In genomic region chr2L:7437325-7437707, dm6 we compare ENCODE assay signal across 4 fruit fly cellular contexts.
TF ChIP-seq lines count a peak whose summit lies in the region.

Gene CG5973, plus strand, starts transcription at chr2L:7437492.

- TF ChIP-seq CTCF in whole organism, embryonic (GFP tag; optimal IDR thresholded peaks at IDR 0.05; lab: Kevin White, UChicago), result no peak

TF ChIP-seq in whole organism, embryonic, 481 proteins besides CTCF, POLR2A, EP300 and RAD21 (continues in another document):
- TF ChIP-seq knrl (GFP tag; IDR thresholded peaks at IDR 0.05; lab: Robert Waterston, UW; ENCODE audit: partially characterized antibody) (no peak), Stat92E (GFP tag; optimal IDR thresholded peaks at IDR 0.05; lab: Kevin White, UChicago) (no peak), HLH54F (GFP tag; optimal IDR thresholded peaks at IDR 0.05; lab: Kevin White, UChicago) (no peak), bbx (GFP tag; IDR thresholded peaks at IDR 0.05; lab: Robert Waterston, UW; ENCODE audit: partially characterized antibody) (peak; percentile 34; the same call in 1 of the 2 replicates), Awh (GFP tag; IDR thresholded peaks at IDR 0.05; lab: Robert Waterston, UW) (0 out of 2 replicates have a peak, but pooled peaks have one; percentile 10), CG1024 (GFP tag; IDR thresholded peaks at IDR 0.05; lab: Robert Waterston, UW) (no peak), CG34224 (GFP tag; IDR thresholded peaks at IDR 0.05; lab: Robert Waterston, UW; ENCODE audit: partially characterized antibody) (peak; percentile 25; the same call in 1 of the 3 replicates), sna (GFP tag; IDR thresholded peaks at IDR 0.05; lab: Robert Waterston, UW; ENCODE audit: partially characterized antibody) (no peak), Vsx1 (GFP tag; optimal IDR thresholded peaks at IDR 0.05; lab: Kevin White, UChicago) (peak; percentile 11), odd (GFP tag; optimal IDR thresholded peaks at IDR 0.05; lab: Kevin White, UChicago) (no peak), CG7786 (GFP tag; optimal IDR thresholded peaks at IDR 0.05; lab: Kevin White, UChicago) (no peak), CG11695 (GFP tag; IDR thresholded peaks at IDR 0.05; lab: Robert Waterston, UW) (no peak), rib (GFP tag; IDR thresholded peaks at IDR 0.05; lab: Robert Waterston, UW) (peak; percentile 44; the same call in 1 of the 2 replicates), E2f1 (GFP tag; IDR thresholded peaks at IDR 0.05; lab: Robert Waterston, UW) (no peak), tna (GFP tag; IDR thresholded peaks at IDR 0.05; lab: Robert Waterston, UW; ENCODE audit: partially characterized antibody) (0 out of 2 replicates have a peak, but pooled peaks have one; percentile 32), wor (GFP tag; IDR thresholded peaks at IDR 0.05; lab: Robert Waterston, UW) (no peak), CG42726 (GFP tag; IDR thresholded peaks at IDR 0.05; lab: Robert Waterston, UW; ENCODE audit: partially characterized antibody) (peak; percentile 34; the same call in 1 of the 2 replicates), Trl (optimal IDR thresholded peaks at IDR 0.05; lab: Kevin White, UChicago) (peak; percentile 59 to 76), Trl (GFP tag; optimal IDR thresholded peaks at IDR 0.05; lab: Kevin White, UChicago) (no peak), CG2199 (GFP tag; IDR thresholded peaks at IDR 0.05; lab: Robert Waterston, UW) (no peak)

TF ChIP-seq in whole organism, prepupa, 60 proteins besides CTCF, POLR2A, EP300 and RAD21 (continues in another document):
- peak; percentile 47 for TF ChIP-seq CG9139 (GFP tag; optimal IDR thresholded peaks at IDR 0.05; lab: Kevin White, UChicago)
- TF ChIP-seq Eip93F (GFP tag; optimal IDR thresholded peaks at IDR 0.05; lab: Kevin White, UChicago), result no peak
- TF ChIP-seq CG8632 (GFP tag; optimal IDR thresholded peaks at IDR 0.05; lab: Kevin White, UChicago), result no peak
- no peak for TF ChIP-seq achi (GFP tag; optimal IDR thresholded peaks at IDR 0.05; lab: Kevin White, UChicago)
- TF ChIP-seq CG31627 (GFP tag; optimal IDR thresholded peaks at IDR 0.05; lab: Kevin White, UChicago), result no peak
- TF ChIP-seq Sox102F (GFP tag; optimal IDR thresholded peaks at IDR 0.05; lab: Kevin White, UChicago), result no peak
- no peak for TF ChIP-seq Lpt (GFP tag; optimal IDR thresholded peaks at IDR 0.05; lab: Kevin White, UChicago)
- TF ChIP-seq vri (GFP tag; optimal IDR thresholded peaks at IDR 0.05; lab: Kevin White, UChicago), result no peak
- TF ChIP-seq Blimp-1 (GFP tag; optimal IDR thresholded peaks at IDR 0.05; lab: Kevin White, UChicago), result no peak
- TF ChIP-seq topi (GFP tag; optimal IDR thresholded peaks at IDR 0.05; lab: Kevin White, UChicago), result no peak
- TF ChIP-seq Eip75B (GFP tag; optimal IDR thresholded peaks at IDR 0.05; lab: Kevin White, UChicago), result peak; percentile 1
- TF ChIP-seq CG6163 (GFP tag; IDR thresholded peaks at IDR 0.05; lab: Robert Waterston, UW), result 0 out of 3 replicates have a peak, but pooled peaks have one; percentile 33
- no peak for TF ChIP-seq dac (GFP tag; optimal IDR thresholded peaks at IDR 0.05; lab: Kevin White, UChicago)
- no peak for TF ChIP-seq CG6792 (GFP tag; optimal IDR thresholded peaks at IDR 0.05; lab: Kevin White, UChicago)
- TF ChIP-seq dsx (GFP tag; optimal IDR thresholded peaks at IDR 0.05; lab: Kevin White, UChicago; ENCODE audit: poor library complexity, severe bottlenecking), result peak; percentile 2
- TF ChIP-seq svp (GFP tag; lab: Kevin White, UChicago), result peak; percentile 17
- no peak; the same call in 1 of the 2 replicates for TF ChIP-seq CG15336 (GFP tag; IDR thresholded peaks at IDR 0.05; lab: Robert Waterston, UW)
- no peak for TF ChIP-seq Hr38 (GFP tag; optimal IDR thresholded peaks at IDR 0.05; lab: Kevin White, UChicago)
- TF ChIP-seq fd85E (GFP tag; optimal IDR thresholded peaks at IDR 0.05; lab: Kevin White, UChicago), result no peak
- no peak for TF ChIP-seq esn (GFP tag; optimal IDR thresholded peaks at IDR 0.05; lab: Kevin White, UChicago)
- TF ChIP-seq Ets21C (GFP tag; optimal IDR thresholded peaks at IDR 0.05; lab: Kevin White, UChicago), result no peak
- no peak for TF ChIP-seq CG3032 (tag; optimal IDR thresholded peaks at IDR 0.05; lab: Kevin White, UChicago)
- peak; percentile 26 for TF ChIP-seq Eip78C (GFP tag; lab: Kevin White, UChicago)
- peak; percentile 15 for TF ChIP-seq CG1621 (tag; optimal IDR thresholded peaks at IDR 0.05; lab: Kevin White, UChicago)

TF ChIP-seq in whole organism, pupa, 21 proteins besides CTCF, POLR2A, EP300 and RAD21:
- TF ChIP-seq CG8159 (tag; optimal IDR thresholded peaks at IDR 0.05; lab: Kevin White, UChicago) (peak; percentile 5), CG12605 (GFP tag; IDR thresholded peaks at IDR 0.05; lab: Robert Waterston, UW) (peak; percentile 34; the same call in 1 of the 2 replicates), gl (tag; optimal IDR thresholded peaks at IDR 0.05; lab: Kevin White, UChicago) (no peak), Ets98B (GFP tag; IDR thresholded peaks at IDR 0.05; lab: Robert Waterston, UW) (peak; percentile 62; the same call in 1 of the 2 replicates)

TF ChIP-seq in whole organism, wandering third instar larva, 38 proteins besides CTCF, POLR2A, EP300 and RAD21:
- TF ChIP-seq CG32264 (GFP tag; optimal IDR thresholded peaks at IDR 0.05; lab: Kevin White, UChicago) (no peak), Dif (GFP tag; optimal IDR thresholded peaks at IDR 0.05; lab: Kevin White, UChicago; ENCODE audit: partially characterized antibody) (peak; percentile 49), dl (GFP tag; optimal IDR thresholded peaks at IDR 0.05; lab: Kevin White, UChicago; ENCODE audit: insufficient read depth in 1 of 2, partially characterized antibody in 2 of 2) (peak in 1 of 2 experiments; percentile 16), Vsx2 (GFP tag; optimal IDR thresholded peaks at IDR 0.05; lab: Kevin White, UChicago; ENCODE audit: partially characterized antibody) (peak; percentile 22)

Comparison
In these comparisons a context has a peak if more than half of its experiments do, and no peak if none do; other contexts are left out.
1. Of the 7 proteins assayed by ChIP-seq in both whole organism, embryonic and whole organism, prepupa: peak only in whole organism, embryonic: none; only in whole organism, prepupa: CG16779 and CG6854; in both: none; in neither: 5.